Worm (Caenorhabditis elegans): ENCODE measurements around the gene ceh-18.

The ceh-18 gene

ce11 chrX:3807166-3807565 is 50.4 kb downstream of the ceh-18 start, which contains the start of gene F35A5.1:
TSS of gene F35A5.1 (plus strand) at chrX:3807466.
- TF ChIP-seq lin-40 (tag; optimal IDR thresholded peaks at IDR 0.05): no peak
- no peak for TF ChIP-seq gei-17 (GFP tag; optimal IDR thresholded peaks at IDR 0.05)
- TF ChIP-seq unc-62 (GFP tag; optimal IDR thresholded peaks at IDR 0.05): no peak
- no peak for TF ChIP-seq lsy-27 (tag; optimal IDR thresholded peaks at IDR 0.05; ENCODE audit: borderline replicate concordance, insufficient read depth)
- TF ChIP-seq Y79H2A.3 (GFP tag; conservative IDR thresholded peaks at IDR 0.05): no peak

ce11 chrX:3804837-3805236 is 52.8 kb downstream of the ceh-18 start, which contains the start of gene F35A5.2:
TSS of gene F35A5.2 (plus strand) at chrX:3805137.
- TF ChIP-seq lin-40 (tag; optimal IDR thresholded peaks at IDR 0.05) (no peak), F57A8.1 (GFP tag; optimal IDR thresholded peaks at IDR 0.05) (no peak), hrde-1 (tag; optimal IDR thresholded peaks at IDR 0.05; ENCODE audit: borderline replicate concordance) (no peak)

- TF ChIP-seq lir-1 (GFP tag; conservative IDR thresholded peaks at IDR 0.05): no peak
- peak; percentile 32 for TF ChIP-seq hmg-1.2 (GFP tag; IDR thresholded peaks at IDR 0.05)
- no peak for TF ChIP-seq nhr-179 (tag; optimal IDR thresholded peaks at IDR 0.05)
- no peak for TF ChIP-seq lsy-27 (tag; optimal IDR thresholded peaks at IDR 0.05; ENCODE audit: borderline replicate concordance, insufficient read depth)
- TF ChIP-seq F33H1.4 (GFP tag; IDR thresholded peaks at IDR 0.05): no peak
- TF ChIP-seq nhr-80 (tag; optimal IDR thresholded peaks at IDR 0.05): peak; percentile 54
- no peak for TF ChIP-seq snpc-4 (GFP tag; optimal IDR thresholded peaks at IDR 0.05)
- TF ChIP-seq snpc-4 (tag; optimal IDR thresholded peaks at IDR 0.05): peak in 2 of 4 experiments; percentile 44 to 53
- no peak for TF ChIP-seq hsf-1 (GFP tag; IDR thresholded peaks at IDR 0.05)
- TF ChIP-seq sptf-2 (GFP tag; optimal IDR thresholded peaks at IDR 0.05): no peak
- TF ChIP-seq ceh-40 (GFP tag; IDR thresholded peaks at IDR 0.05): no peak
- TF ChIP-seq ZK185.1 (tag; optimal IDR thresholded peaks at IDR 0.05; ENCODE audit: poor library complexity, severe bottlenecking): no peak
- TF ChIP-seq rcor-1 (GFP tag; IDR thresholded peaks at IDR 0.05): 0 out of 2 replicates have a peak, but pooled peaks have one; percentile 11
- TF ChIP-seq Y53G8AR.9 (GFP tag; conservative IDR thresholded peaks at IDR 0.05): 0 out of 2 replicates have a peak, but pooled peaks have one; percentile 36
- TF ChIP-seq Y79H2A.3 (GFP tag; conservative IDR thresholded peaks at IDR 0.05): no peak
- TF ChIP-seq ceh-27 (GFP tag; optimal IDR thresholded peaks at IDR 0.05): peak; percentile 7
- peak; percentile 16 for TF ChIP-seq K12H6.12 (tag; optimal IDR thresholded peaks at IDR 0.05)
- TF ChIP-seq pbrm-1 (GFP tag; IDR thresholded peaks at IDR 0.05): 0 out of 2 replicates have a peak, but pooled peaks have one; percentile 19
- 0 out of 2 replicates have a peak, but pooled peaks have one; percentile 39 for TF ChIP-seq dox-1 (GFP tag; IDR thresholded peaks at IDR 0.05)
- TF ChIP-seq mcd-1 (GFP tag; IDR thresholded peaks at IDR 0.05): peak; percentile 48
- no peak for TF ChIP-seq F49E8.2 (tag; optimal IDR thresholded peaks at IDR 0.05; ENCODE audit: insufficient read depth)
- no peak for TF ChIP-seq ets-4 (GFP tag; optimal IDR thresholded peaks at IDR 0.05)
- TF ChIP-seq tbp1 (GFP tag; optimal IDR thresholded peaks at IDR 0.05): peak; percentile 30
- peak; percentile 37 for TF ChIP-seq lin-54 (GFP tag; optimal IDR thresholded peaks at IDR 0.05)
- TF ChIP-seq lin-35 (GFP tag; optimal IDR thresholded peaks at IDR 0.05): peak in 1 of 3 experiments; percentile 70
- TF ChIP-seq F10E7.11 (tag; optimal IDR thresholded peaks at IDR 0.05): no peak
- 0 out of 2 replicates have a peak, but pooled peaks have one; percentile 12 for TF ChIP-seq Y56A3A.18 (GFP tag; IDR thresholded peaks at IDR 0.05)
- TF ChIP-seq ztf-18 (tag; optimal IDR thresholded peaks at IDR 0.05): peak; percentile 94
- no peak for TF ChIP-seq hlh-12 (tag; optimal IDR thresholded peaks at IDR 0.05)
- no peak for TF ChIP-seq F55B11.4 (tag; optimal IDR thresholded peaks at IDR 0.05; ENCODE audit: borderline replicate concordance, insufficient read depth)
- no peak for TF ChIP-seq ceh-79 (tag; optimal IDR thresholded peaks at IDR 0.05)
Measured at ce11 chrX:3803314-3803713, 54.3 kb downstream of the ceh-18 start, which contains the start of gene F35A5.8. TSS of gene F35A5.8 (minus strand) at chrX:3803464.
